Fruit fly (Drosophila melanogaster): ENCODE results near the gene Ugt302K1.

DNA sequence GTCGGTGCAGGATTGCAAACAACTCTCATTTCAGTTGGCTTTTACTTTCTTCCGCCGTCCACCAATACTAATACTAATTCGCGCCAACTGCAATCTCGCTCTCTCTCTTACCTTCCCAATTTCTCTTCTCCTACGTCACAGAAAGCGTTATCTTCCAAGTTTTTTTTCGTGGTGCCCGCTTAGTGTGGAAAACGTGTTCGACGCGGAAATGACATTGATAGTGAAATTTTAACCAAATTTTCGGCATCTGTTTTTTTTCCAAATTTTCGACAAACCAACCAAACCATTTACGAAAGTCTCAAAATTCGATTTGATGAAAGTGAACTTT is 43.7 kb upstream of the Ugt302K1 start, which contains the start of gene cu:
- TF ChIP-seq eve (GFP tag; optimal IDR thresholded peaks at IDR 0.05) (no peak), CG1792 (GFP tag; optimal IDR thresholded peaks at IDR 0.05) (no peak), Hr3 (GFP tag; optimal IDR thresholded peaks at IDR 0.05) (no peak), CG12236 (GFP tag; optimal IDR thresholded peaks at IDR 0.05) (no peak), Eip74EF (GFP tag; optimal IDR thresholded peaks at IDR 0.05) (no peak), chinmo (GFP tag; IDR thresholded peaks at IDR 0.05; ENCODE audit: partially characterized antibody) (no peak)
